Fruit fly (Drosophila melanogaster): Measurements from ENCODE around the gene CG1486.

- TF ChIP-seq psq (optimal IDR thresholded peaks at IDR 0.05) (no peak), pan (optimal IDR thresholded peaks at IDR 0.05) (no peak)
These were observed 41.6 kb downstream of the CG1486 start for dm6 chrX:21365421-21365820.
